Fruit fly (Drosophila melanogaster): ENCODE measurements around the gene CG8519.
A peak's percentile ranks its signal among the peaks of the same experiment; 100 is the strongest.

The CG8519 gene

DNA sequence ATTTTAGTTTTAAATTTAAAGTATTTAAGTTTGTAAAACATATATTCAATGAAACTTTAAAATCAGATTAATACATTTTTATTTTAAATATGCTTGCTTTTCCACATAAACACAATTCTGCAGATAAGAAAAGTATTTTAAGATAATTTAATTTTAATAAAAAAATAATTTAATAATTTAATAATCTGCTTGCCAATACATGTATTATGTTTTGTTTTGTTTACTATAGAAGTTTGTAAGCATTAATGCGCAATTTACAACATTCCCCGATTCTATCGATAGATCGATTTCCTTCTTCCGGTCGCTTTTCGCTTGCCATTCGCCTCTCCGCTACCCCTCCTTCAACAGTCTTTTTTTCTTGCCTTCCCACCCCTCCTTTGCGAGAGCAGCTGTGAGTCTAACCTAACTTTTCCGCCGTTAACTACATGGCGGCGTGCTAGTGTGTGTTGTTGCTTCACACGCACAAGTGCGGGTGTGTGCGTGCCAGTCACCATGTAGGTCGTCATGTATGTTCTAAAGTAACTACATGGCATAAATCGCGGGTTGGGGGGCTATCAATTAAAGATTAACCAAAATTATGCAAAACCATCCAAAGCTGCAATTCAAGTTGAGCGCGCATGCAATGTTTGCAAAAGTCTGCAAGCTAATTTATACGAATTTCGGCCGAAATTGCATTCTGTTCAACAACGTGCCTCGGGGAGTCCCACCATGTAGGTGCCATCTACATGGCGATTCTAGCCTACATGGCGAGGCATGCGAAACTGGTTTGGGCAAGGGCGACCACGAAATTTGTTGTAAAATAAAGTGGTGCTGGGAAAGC lies 38.9 kb downstream of the CG8519 start (continued):
- TF ChIP-seq CG6813 (GFP tag; optimal IDR thresholded peaks at IDR 0.05) (peak; percentile 43), gce (GFP tag; IDR thresholded peaks at IDR 0.05) (no peak), CG17568 (GFP tag; optimal IDR thresholded peaks at IDR 0.05) (no peak), CG17612 (GFP tag; IDR thresholded peaks at IDR 0.05) (no peak), CG4282 (GFP tag; optimal IDR thresholded peaks at IDR 0.05) (no peak), en (GFP tag; optimal IDR thresholded peaks at IDR 0.05) (no peak), CG16815 (GFP tag; optimal IDR thresholded peaks at IDR 0.05) (no peak), CG15073 (GFP tag; optimal IDR thresholded peaks at IDR 0.05) (no peak), Chrac-16 (GFP tag; optimal IDR thresholded peaks at IDR 0.05) (no peak), jing (GFP tag; optimal IDR thresholded peaks at IDR 0.05) (no peak), CG11093 (GFP tag; IDR thresholded peaks at IDR 0.05) (no peak), phol (tag; optimal IDR thresholded peaks at IDR 0.05) (peak; percentile 28), CG15601 (tag; optimal IDR thresholded peaks at IDR 0.05) (no peak), prd (optimal IDR thresholded peaks at IDR 0.05) (no peak), prd (GFP tag; IDR thresholded peaks at IDR 0.05) (no peak), caup (GFP tag; optimal IDR thresholded peaks at IDR 0.05; ENCODE audit: severe bottlenecking) (peak; percentile 58), run (tag; optimal IDR thresholded peaks at IDR 0.05) (no peak), CG18476 (GFP tag; optimal IDR thresholded peaks at IDR 0.05) (no peak), knrl (GFP tag; IDR thresholded peaks at IDR 0.05; ENCODE audit: partially characterized antibody) (no peak; the same call in 2 of the 3 replicates), Max (GFP tag; optimal IDR thresholded peaks at IDR 0.05) (no peak), btn (GFP tag; optimal IDR thresholded peaks at IDR 0.05) (no peak), Ets97D (GFP tag; optimal IDR thresholded peaks at IDR 0.05) (peak; percentile 87), seq (GFP tag; IDR thresholded peaks at IDR 0.05) (peak; percentile 58; the same call in 1 of the 2 replicates), chm (GFP tag; IDR thresholded peaks at IDR 0.05) (peak; percentile 21; the same call in 1 of the 2 replicates), CG9797 (GFP tag; optimal IDR thresholded peaks at IDR 0.05) (no peak), BtbVII (GFP tag; optimal IDR thresholded peaks at IDR 0.05) (no peak), stwl (tag; optimal IDR thresholded peaks at IDR 0.05) (peak; percentile 27), Drgx (GFP tag; IDR thresholded peaks at IDR 0.05) (peak; percentile 13; the same call in 1 of the 2 replicates), NC2β (GFP tag; optimal IDR thresholded peaks at IDR 0.05) (peak; percentile 30), lilli (GFP tag; optimal IDR thresholded peaks at IDR 0.05) (no peak), CG15479 (GFP tag; optimal IDR thresholded peaks at IDR 0.05) (peak; percentile 72), CG17186 (GFP tag; optimal IDR thresholded peaks at IDR 0.05) (no peak), bcd (GFP tag; optimal IDR thresholded peaks at IDR 0.05) (peak; percentile 22), Antp (GFP tag; optimal IDR thresholded peaks at IDR 0.05) (no peak), CG10366 (GFP tag; IDR thresholded peaks at IDR 0.05) (no peak), CG2712 (tag; optimal IDR thresholded peaks at IDR 0.05) (peak; percentile 16), Six4 (GFP tag; optimal IDR thresholded peaks at IDR 0.05) (no peak), Tbp (GFP tag; optimal IDR thresholded peaks at IDR 0.05) (no peak), tio (GFP tag; optimal IDR thresholded peaks at IDR 0.05) (no peak), jigr1 (GFP tag; IDR thresholded peaks at IDR 0.05) (no peak), E2f1 (GFP tag; IDR thresholded peaks at IDR 0.05) (no peak), Atf3 (GFP tag; optimal IDR thresholded peaks at IDR 0.05) (no peak), trh (GFP tag; optimal IDR thresholded peaks at IDR 0.05) (no peak), hkb (optimal IDR thresholded peaks at IDR 0.05) (no peak), hkb (GFP tag; IDR thresholded peaks at IDR 0.05) (no peak), CG9932 (GFP tag; IDR thresholded peaks at IDR 0.05) (peak; percentile 38; the same call in 1 of the 2 replicates), Neu2 (GFP tag; optimal IDR thresholded peaks at IDR 0.05; ENCODE audit: borderline replicate concordance) (no peak), Elba2 (GFP tag; optimal IDR thresholded peaks at IDR 0.05) (no peak), Dfd (GFP tag; optimal IDR thresholded peaks at IDR 0.05) (no peak), Scr (GFP tag; IDR thresholded peaks at IDR 0.05; ENCODE audit: partially characterized antibody) (peak; percentile 63; the same call in 1 of the 2 replicates)

All from whole organism, embryonic.